Fruit fly (Drosophila melanogaster): ENCODE results near the gene CG32547.

- no peak for TF ChIP-seq z (GFP tag; IDR thresholded peaks at IDR 0.05)
- no peak for TF ChIP-seq CG10274 (GFP tag; optimal IDR thresholded peaks at IDR 0.05)
- TF ChIP-seq CG16815 (GFP tag; optimal IDR thresholded peaks at IDR 0.05), result no peak
- TF ChIP-seq ro (GFP tag; IDR thresholded peaks at IDR 0.05), result no peak
- no peak for TF ChIP-seq her (GFP tag; optimal IDR thresholded peaks at IDR 0.05)
- TF ChIP-seq MESR4 (GFP tag; optimal IDR thresholded peaks at IDR 0.05), result no peak
These were observed 75.1 kb downstream of the CG32547 start for dm6 chrX:18404150-18404631.

Measured in whole organism, embryonic.